Fruit fly (Drosophila melanogaster): ENCODE measurements around the gene beta-Spec.

dm6 chrX:17693981-17694872, 37.1 kb downstream of the beta-Spec start:
- TF ChIP-seq CG8478 (optimal IDR thresholded peaks at IDR 0.05): no peak
- TF ChIP-seq CTCF (optimal IDR thresholded peaks at IDR 0.05): no peak
